Worm (Caenorhabditis elegans) whole organism, L2 larva: Measurements from ENCODE around the gene F08D12.7.

Experiments used
- alr-1 ChIP-seq: fragments of 150-350 bp; optimal IDR thresholded peaks from 2 replicates; lab custom pipeline; 2014; ENCODE audit warnings: missing biosample characterization, missing genetic modification characterization
- ceh-82 ChIP-seq: fragments of 150-350 bp; optimal IDR thresholded peaks from 2 replicates; lab custom pipeline; 2014; ENCODE audit warnings: missing biosample characterization, missing genetic modification characterization
- nhr-129 ChIP-seq: fragments of 150-350 bp; optimal IDR thresholded peaks from 2 replicates; lab custom pipeline; 2014; ENCODE audit warnings: missing biosample characterization, missing genetic modification characterization

DNA sequence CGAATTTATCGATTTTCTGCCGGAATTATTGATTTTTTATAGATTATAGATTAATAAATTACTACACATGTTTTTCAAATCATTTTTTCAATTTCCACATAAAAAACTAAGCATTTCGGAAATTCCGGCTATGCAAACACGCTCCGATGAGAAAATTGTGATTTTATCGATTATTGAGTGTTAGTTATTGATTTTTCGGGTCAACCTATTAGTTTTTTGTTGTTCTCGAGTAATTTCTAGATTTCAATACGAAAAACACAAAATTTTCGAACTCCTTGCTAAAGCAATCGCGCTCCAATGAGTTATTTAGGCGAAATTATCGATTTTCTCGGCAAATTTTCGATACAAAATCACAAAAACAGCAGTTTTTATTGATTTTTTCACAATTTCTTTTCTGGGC, 26.5 kb upstream of the F08D12.7 start:
- TF ChIP-seq alr-1 (tag; lab: Kevin White, UChicago) (no peak), ceh-82 (tag; lab: Kevin White, UChicago) (no peak), nhr-129 (tag; lab: Kevin White, UChicago) (no peak)
